Fruit fly (Drosophila melanogaster): ENCODE measurements around the gene meigo.

DNA sequence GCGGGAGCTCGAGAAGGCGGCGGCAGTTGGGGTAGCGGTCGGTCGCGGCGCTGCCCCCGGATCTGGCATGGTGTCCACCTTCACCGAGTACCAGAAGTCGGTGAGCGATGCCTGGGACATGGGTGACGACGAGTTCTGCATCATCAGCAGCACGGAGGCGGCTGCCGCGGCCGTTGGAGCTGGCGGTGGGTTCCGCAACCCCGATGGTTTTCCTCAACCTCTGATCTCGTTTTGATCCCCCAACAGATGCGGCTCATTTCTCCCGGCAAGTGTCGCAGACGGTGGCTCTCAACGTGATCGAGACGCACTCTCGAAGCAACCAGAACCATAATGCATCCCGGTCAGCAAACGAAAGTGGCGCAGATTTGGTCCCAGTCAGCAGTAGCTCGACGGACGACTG, 35.6 kb upstream of the meigo start:
- TF ChIP-seq CG16779 (tag; optimal IDR thresholded peaks at IDR 0.05) = no peak
- TF ChIP-seq CG6854 (GFP tag; optimal IDR thresholded peaks at IDR 0.05) = no peak
- no peak for TF ChIP-seq pdm3 (GFP tag; optimal IDR thresholded peaks at IDR 0.05)
- TF ChIP-seq Blimp-1 (GFP tag; optimal IDR thresholded peaks at IDR 0.05) = no peak
- TF ChIP-seq Sox14 (GFP tag; optimal IDR thresholded peaks at IDR 0.05) = no peak
- no peak for TF ChIP-seq eg (GFP tag; IDR thresholded peaks at IDR 0.05)
- no peak for TF ChIP-seq CG10669 (GFP tag; optimal IDR thresholded peaks at IDR 0.05)
- no peak for TF ChIP-seq vri (GFP tag; optimal IDR thresholded peaks at IDR 0.05)
- TF ChIP-seq fd85E (GFP tag; optimal IDR thresholded peaks at IDR 0.05) = no peak
- TF ChIP-seq cyc (GFP tag; optimal IDR thresholded peaks at IDR 0.05) = no peak

Measured in whole organism, prepupa.